Fruit fly (Drosophila melanogaster) S2 (cell line): Measurements from ENCODE around the gene Prp40.

Experiments used
- CG8478 ChIP-seq: fragments of >200 bp; optimal IDR thresholded peaks from 2 replicates; lab custom pipeline; 2018
- CTCF ChIP-seq, 2 experiments: fragments of >200 bp; optimal IDR thresholded peaks; 2 replicates each; lab custom pipeline; 2018

Prp40 gene

dm6 chr2L:3055710-3056447, 32.9 kb downstream of the Prp40 start:
- TF ChIP-seq CG8478 (lab: Kevin White, UChicago), result no peak
- TF ChIP-seq CTCF (optimal IDR thresholded peaks at IDR 0.05; lab: Kevin White, UChicago), result no peak

- TF ChIP-seq CG8478 (lab: Kevin White, UChicago), result no peak
- TF ChIP-seq CTCF (optimal IDR thresholded peaks at IDR 0.05; lab: Kevin White, UChicago), result no peak
Observed at dm6 chr2L:3056448-3056790, 33.4 kb downstream of the Prp40 start, which contains the start of gene FASN1. Gene FASN1 (plus strand): TSS chr2L:3056598.

- TF ChIP-seq CTCF (optimal IDR thresholded peaks at IDR 0.05; lab: Kevin White, UChicago), result no peak
- no peak for TF ChIP-seq CG8478 (lab: Kevin White, UChicago)
Observed at dm6 chr2L:3057951-3058771, 35.1 kb downstream of the Prp40 start.

- TF ChIP-seq CTCF (optimal IDR thresholded peaks at IDR 0.05; lab: Kevin White, UChicago) (no peak), CG8478 (lab: Kevin White, UChicago) (no peak)
Observed at dm6 chr2L:3058772-3059623, 36.0 kb downstream of the Prp40 start.

- TF ChIP-seq CTCF (optimal IDR thresholded peaks at IDR 0.05; lab: Kevin White, UChicago) (no peak), CG8478 (lab: Kevin White, UChicago) (no peak)
Observed at dm6 chr2L:3059624-3059919, 36.5 kb downstream of the Prp40 start.
